Worm (Caenorhabditis elegans): Measurements from ENCODE around the gene nhr-203.

ce11 chrV:477664-478212, 18.1 kb downstream of the nhr-203 start, which contains the start of gene nhr-55:
- no peak for TF ChIP-seq snpc-4 (tag; optimal IDR thresholded peaks at IDR 0.05)
- TF ChIP-seq ceh-82 (tag; optimal IDR thresholded peaks at IDR 0.05), result no peak
- TF ChIP-seq nhr-102 (tag; optimal IDR thresholded peaks at IDR 0.05), result no peak
- no peak for TF ChIP-seq daf-12 (tag; optimal IDR thresholded peaks at IDR 0.05)
- TF ChIP-seq unc-62 (GFP tag; optimal IDR thresholded peaks at IDR 0.05 in 1 of 2), result no peak
- TF ChIP-seq unc-62 (tag; optimal IDR thresholded peaks at IDR 0.05), result no peak
- TF ChIP-seq fkh-10 (GFP tag; optimal IDR thresholded peaks at IDR 0.05), result no peak
- no peak for TF ChIP-seq hlh-30 (tag; optimal IDR thresholded peaks at IDR 0.05; ENCODE audit: insufficient read depth)
- no peak for TF ChIP-seq nhr-25 (tag; optimal IDR thresholded peaks at IDR 0.05; ENCODE audit: borderline replicate concordance, insufficient read depth)
- no peak for TF ChIP-seq tag-97 (GFP tag; IDR thresholded peaks at IDR 0.05)
- peak; percentile 36 for TF ChIP-seq dve-1 (tag; optimal IDR thresholded peaks at IDR 0.05; ENCODE audit: insufficient read depth)
- TF ChIP-seq ztf-11 (tag; optimal IDR thresholded peaks at IDR 0.05), result no peak
- no peak for TF ChIP-seq ama-1 (optimal IDR thresholded peaks at IDR 0.05)
- TF ChIP-seq ceh-28 (tag; optimal IDR thresholded peaks at IDR 0.05), result no peak

All from whole organism, L4 larva.